Fruit fly (Drosophila melanogaster) whole organism, embryonic: ENCODE data around the gene Rbp1-like.

Experiments used
- Ada2b ChIP-seq: fragments of 200-800 bp; sonication (Bioruptor generic); IDR thresholded peaks from 2 replicates; pipeline ENCODE4 v1.3.6; 2022; ENCODE audit warnings: missing biosample characterization, missing genetic modification characterization
- Adf1 ChIP-seq: fragments of 200-800 bp; sonication (Bioruptor generic); IDR thresholded peaks from 2 replicates; pipeline ENCODE4 v1.3.6; 2022; ENCODE audit warnings: missing biosample characterization, missing genetic modification characterization
- CG10462 ChIP-seq: fragments of 200-800 bp; sonication (Bioruptor generic); optimal IDR thresholded peaks from 2 replicates; lab custom pipeline; 2016; ENCODE audit warnings: missing biosample characterization, missing genetic modification characterization
- CG10543 ChIP-seq: fragments of 200-800 bp; sonication (Bioruptor generic); optimal IDR thresholded peaks from 3 replicates; lab custom pipeline; 2017; ENCODE audit warnings: missing biosample characterization, mild to moderate bottlenecking, missing genetic modification characterization, moderate library complexity
- CG12104 ChIP-seq: fragments of 200-800 bp; sonication (Bioruptor generic); optimal IDR thresholded peaks from 3 replicates; lab custom pipeline; 2016; ENCODE audit warnings: missing biosample characterization, missing genetic modification characterization
- CG12219 ChIP-seq: fragments of 200-800 bp; sonication (Bioruptor generic); optimal IDR thresholded peaks from 3 replicates; lab custom pipeline; 2018; ENCODE audit warnings: missing biosample characterization, mild to moderate bottlenecking, missing genetic modification characterization
- CG16815 ChIP-seq: fragments of 200-800 bp; sonication (Bioruptor generic); optimal IDR thresholded peaks from 3 replicates; lab custom pipeline; 2017; ENCODE audit warnings: missing biosample characterization, mild to moderate bottlenecking, missing genetic modification characterization
- CG17361 ChIP-seq: fragments of 200-800 bp; sonication (Bioruptor generic); IDR thresholded peaks from 3 replicates; pipeline ENCODE4 v1.3.6; 2022; ENCODE audit warnings: missing biosample characterization, missing genetic modification characterization
- CG1832 ChIP-seq: fragments of 200-800 bp; sonication (Bioruptor generic); optimal IDR thresholded peaks from 2 replicates; lab custom pipeline; 2017; ENCODE audit warnings: missing biosample characterization, mild to moderate bottlenecking, missing genetic modification characterization, inconsistent platforms
- CG30403 ChIP-seq: fragments of 200-800 bp; sonication (Bioruptor generic); optimal IDR thresholded peaks from 3 replicates; lab custom pipeline; 2016; ENCODE audit warnings: missing biosample characterization, missing genetic modification characterization
- CG32772 ChIP-seq: fragments of 200-800 bp; sonication (Bioruptor generic); IDR thresholded peaks from 2 replicates; pipeline ENCODE4 v1.3.6; 2022; ENCODE audit warnings: missing biosample characterization, missing genetic modification characterization
- CG34422 ChIP-seq: fragments of 200-800 bp; sonication (Bioruptor generic); IDR thresholded peaks from 3 replicates; pipeline ENCODE4 v1.3.6; 2022; ENCODE audit warnings: missing biosample characterization, missing genetic modification characterization
- CG4820 ChIP-seq: fragments of 200-800 bp; sonication (Bioruptor generic); optimal IDR thresholded peaks from 3 replicates; lab custom pipeline; 2016; ENCODE audit warnings: missing biosample characterization, missing genetic modification characterization
- CG8359 ChIP-seq: fragments of 200-800 bp; sonication (Bioruptor generic); optimal IDR thresholded peaks from 2 replicates; lab custom pipeline; 2017; ENCODE audit warnings: missing biosample characterization, mild to moderate bottlenecking, missing genetic modification characterization, borderline replicate concordance
- CG9817 ChIP-seq: fragments of 200-800 bp; sonication (Bioruptor generic); optimal IDR thresholded peaks from 2 replicates; lab custom pipeline; 2018; ENCODE audit warnings: missing biosample characterization, mild to moderate bottlenecking, missing genetic modification characterization, moderate library complexity
- CoRest ChIP-seq: fragments of 200-800 bp; sonication (Bioruptor generic); optimal IDR thresholded peaks from 3 replicates; lab custom pipeline; 2018; ENCODE audit warnings: missing biosample characterization, mild to moderate bottlenecking, missing genetic modification characterization, moderate library complexity
- ERR ChIP-seq: fragments of 200-800 bp; sonication (Bioruptor generic); optimal IDR thresholded peaks from 2 replicates; lab custom pipeline; 2016; ENCODE audit warnings: missing biosample characterization, missing genetic modification characterization
- Hey ChIP-seq: fragments of 200-800 bp; sonication (Bioruptor generic); optimal IDR thresholded peaks from 3 replicates; lab custom pipeline; 2018; ENCODE audit warnings: missing biosample characterization, mild to moderate bottlenecking, missing genetic modification characterization
- Jarid2 ChIP-seq: fragments of 200-800 bp; sonication (Bioruptor generic); optimal IDR thresholded peaks from 3 replicates; lab custom pipeline; 2017; ENCODE audit warnings: mild to moderate bottlenecking, missing biosample characterization, missing genetic modification reagents, missing genetic modification characterization
- Mad ChIP-seq: fragments of 200-800 bp; sonication (Bioruptor generic); optimal IDR thresholded peaks from 2 replicates; lab custom pipeline; 2016; ENCODE audit warnings: missing biosample characterization, missing genetic modification characterization
- Med ChIP-seq: fragments of 200-800 bp; sonication (Bioruptor generic); peaks from one replicate; lab custom pipeline; 2016; ENCODE audit warnings: missing biosample characterization, missing genetic modification characterization, mild to moderate bottlenecking, inconsistent platforms, moderate library complexity
- NfI ChIP-seq: fragments of 200-800 bp; sonication (Bioruptor generic); optimal IDR thresholded peaks from 3 replicates; lab custom pipeline; 2018; ENCODE audit warnings: missing biosample characterization, mild to moderate bottlenecking, missing genetic modification characterization, moderate library complexity
- Opbp ChIP-seq: fragments of 200-800 bp; sonication (Bioruptor generic); IDR thresholded peaks from 3 replicates; pipeline ENCODE4 v1.3.6; 2022; ENCODE audit warnings: missing biosample characterization, missing genetic modification characterization; ENCODE audit not compliant: partially characterized antibody
- Taf1 ChIP-seq: fragments of 200-800 bp; sonication (Bioruptor generic); IDR thresholded peaks from 2 replicates; pipeline ENCODE4 v1.3.6; 2022; ENCODE audit warnings: missing biosample characterization, missing genetic modification characterization
- ab ChIP-seq: fragments of 200-800 bp; sonication (Bioruptor generic); optimal IDR thresholded peaks from 2 replicates; lab custom pipeline; 2016; ENCODE audit warnings: missing biosample characterization, missing genetic modification characterization
- ara ChIP-seq: fragments of 200-800 bp; sonication (Bioruptor generic); IDR thresholded peaks from 2 replicates; pipeline ENCODE4 v1.3.6; 2022; ENCODE audit warnings: missing biosample characterization, missing genetic modification characterization
- cad ChIP-seq: fragments of >200 bp; optimal IDR thresholded peaks from 2 replicates; lab custom pipeline; 2017; ENCODE audit warnings: missing biosample characterization, missing genetic modification characterization
- ci ChIP-seq: fragments of 200-800 bp; sonication (Bioruptor generic); IDR thresholded peaks from 3 replicates; pipeline ENCODE4 v1.3.6; 2022; ENCODE audit warnings: missing biosample characterization, missing genetic modification characterization
- disco-r ChIP-seq: fragments of 200-800 bp; sonication (Bioruptor generic); optimal IDR thresholded peaks from 2 replicates; lab custom pipeline; 2016; ENCODE audit warnings: missing biosample characterization, missing genetic modification characterization
- dm ChIP-seq: fragments of 200-800 bp; sonication (Bioruptor generic); optimal IDR thresholded peaks from 3 replicates; lab custom pipeline; 2016; ENCODE audit warnings: missing biosample characterization, missing genetic modification characterization
- eyg ChIP-seq: fragments of 200-800 bp; sonication (Bioruptor generic); optimal IDR thresholded peaks from 3 replicates; lab custom pipeline; 2016; ENCODE audit warnings: missing biosample characterization, missing genetic modification characterization
- fd64A ChIP-seq: fragments of 200-800 bp; sonication (Bioruptor generic); optimal IDR thresholded peaks from 3 replicates; lab custom pipeline; 2018; ENCODE audit warnings: missing biosample characterization, mild to moderate bottlenecking, missing genetic modification characterization
- fu2 ChIP-seq: fragments of 200-800 bp; sonication (Bioruptor generic); optimal IDR thresholded peaks from 2 replicates; lab custom pipeline; 2016; ENCODE audit warnings: missing biosample characterization, missing genetic modification characterization
- insv ChIP-seq, 2 experiments: fragments of 200-800 bp; sonication (Bioruptor generic); optimal IDR thresholded peaks; 3 replicates each; lab custom pipeline; 2016 to 2018; ENCODE audit warnings: missing biosample characterization in 2 of 2, missing genetic modification characterization in 2 of 2
- jigr1 ChIP-seq: fragments of 200-800 bp; sonication (Bioruptor generic); IDR thresholded peaks from 3 replicates; pipeline ENCODE4 v1.3.6; 2022; ENCODE audit warnings: missing biosample characterization, missing genetic modification characterization
- mirr ChIP-seq: fragments of 200-800 bp; sonication (Bioruptor generic); optimal IDR thresholded peaks from 3 replicates; lab custom pipeline; 2018; ENCODE audit warnings: missing biosample characterization, mild to moderate bottlenecking, missing genetic modification characterization
- mld ChIP-seq: fragments of 200-800 bp; sonication (Bioruptor generic); IDR thresholded peaks from 3 replicates; pipeline ENCODE4 v1.3.6; 2022; ENCODE audit warnings: missing biosample characterization, missing genetic modification characterization; ENCODE audit not compliant: partially characterized antibody
- nom ChIP-seq: fragments of 200-800 bp; sonication (Bioruptor generic); optimal IDR thresholded peaks from 2 replicates; lab custom pipeline; 2017; ENCODE audit warnings: missing biosample characterization, missing genetic modification characterization, mild to moderate bottlenecking, moderate library complexity, missing genetic modification reagents
- phol ChIP-seq: fragments of 200-800 bp; sonication (Bioruptor generic); optimal IDR thresholded peaks from 3 replicates; lab custom pipeline; 2018; ENCODE audit warnings: missing biosample characterization, mild to moderate bottlenecking, missing genetic modification characterization, moderate library complexity
- sens-2 ChIP-seq: fragments of 200-800 bp; sonication (Bioruptor generic); IDR thresholded peaks from 2 replicates; pipeline ENCODE4 v1.3.6; 2022; ENCODE audit warnings: missing biosample characterization, missing genetic modification characterization
- sug ChIP-seq: fragments of 200-800 bp; optimal IDR thresholded peaks from 2 replicates; lab custom pipeline; 2019; ENCODE audit warnings: missing biosample characterization, mild to moderate bottlenecking, missing genetic modification characterization, moderate library complexity
- toy ChIP-seq: fragments of 200-800 bp; sonication (Bioruptor generic); IDR thresholded peaks from 2 replicates; pipeline ENCODE4 v1.3.6; 2022; ENCODE audit warnings: missing biosample characterization, missing genetic modification characterization
- ttk ChIP-seq: fragments of 200-800 bp; sonication (Bioruptor generic); IDR thresholded peaks from 2 replicates; pipeline ENCODE4 v2.1.2; 2022; ENCODE audit warnings: missing biosample characterization, missing genetic modification characterization
- twi ChIP-seq: fragments of 200-800 bp; optimal IDR thresholded peaks from 2 replicates; lab custom pipeline; 2019; ENCODE audit warnings: missing biosample characterization, mild to moderate bottlenecking, missing genetic modification characterization, moderate library complexity
- unc-4 ChIP-seq: fragments of 200-800 bp; sonication (Bioruptor generic); IDR thresholded peaks from 2 replicates; pipeline ENCODE4 v1.3.6; 2022; ENCODE audit warnings: missing biosample characterization, missing genetic modification characterization; ENCODE audit not compliant: partially characterized antibody
- usp ChIP-seq: fragments of >200 bp; optimal IDR thresholded peaks from 2 replicates; lab custom pipeline; 2017; ENCODE audit warnings: missing biosample characterization, missing genetic modification characterization
- vvl ChIP-seq: fragments of 200-800 bp; sonication (Bioruptor generic); IDR thresholded peaks from 2 replicates; pipeline ENCODE4 v1.3.6; 2022; ENCODE audit warnings: missing biosample characterization, missing genetic modification characterization
- wdn ChIP-seq: fragments of 200-800 bp; sonication (Bioruptor generic); IDR thresholded peaks from 2 replicates; pipeline ENCODE4 v1.3.6; 2022; ENCODE audit warnings: missing biosample characterization, missing genetic modification characterization

Gene Rbp1-like

DNA sequence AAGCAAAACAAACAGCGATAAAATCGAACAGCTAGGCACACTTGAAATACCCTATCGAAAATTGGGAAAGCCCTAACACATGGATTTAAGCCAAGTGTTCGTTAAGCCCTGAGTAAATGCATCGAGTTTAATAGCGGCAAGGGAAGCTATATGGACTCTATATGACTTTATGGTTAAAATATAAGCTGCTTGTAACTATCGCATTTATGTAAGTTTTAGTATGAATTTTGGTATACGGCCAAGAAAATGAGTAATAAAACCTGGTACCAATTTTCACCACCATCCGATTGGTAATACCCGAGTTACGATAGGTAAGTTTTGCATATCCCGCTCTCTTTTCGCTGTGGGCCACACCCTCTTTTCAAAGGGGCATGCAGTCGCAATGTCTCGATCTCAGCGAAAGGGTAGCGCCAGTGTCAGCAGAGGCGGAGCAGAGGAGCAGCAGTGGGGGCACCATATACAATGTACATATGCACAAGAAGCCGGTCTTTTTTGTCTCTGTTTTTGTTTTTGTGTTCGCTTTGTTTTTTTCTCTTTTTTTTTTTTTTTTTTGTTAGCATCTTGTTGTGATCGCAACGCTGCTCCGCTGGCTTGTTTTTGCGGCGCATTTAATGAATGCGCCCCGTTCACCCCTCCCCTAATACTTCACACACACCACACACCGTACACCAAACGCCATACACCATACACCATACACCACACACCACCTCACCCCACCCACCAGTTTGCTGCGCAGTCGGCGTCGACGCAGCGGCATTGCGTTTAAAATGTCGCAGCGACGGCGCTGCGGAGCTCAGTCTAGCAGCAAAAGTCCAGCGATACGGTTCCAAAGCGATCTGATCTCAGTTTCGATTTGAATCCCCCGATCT is 19.5 kb upstream of the Rbp1-like start, which contains the start of gene GstT4 (continued):
- TF ChIP-seq CG8359 (GFP tag; lab: Kevin White, UChicago) (no peak), Adf1 (peak; percentile 96), CG12219 (no peak), Taf1 (0 out of 2 replicates have a peak, but pooled peaks have one; percentile 18), CG30403 (GFP tag; lab: Kevin White, UChicago) (peak; percentile 65), ttk (GFP tag; lab: Robert Waterston, UW) (peak; percentile 9; the same call in 1 of the 2 replicates), CG9817 (tag; lab: Kevin White, UChicago) (no peak)

DNA sequence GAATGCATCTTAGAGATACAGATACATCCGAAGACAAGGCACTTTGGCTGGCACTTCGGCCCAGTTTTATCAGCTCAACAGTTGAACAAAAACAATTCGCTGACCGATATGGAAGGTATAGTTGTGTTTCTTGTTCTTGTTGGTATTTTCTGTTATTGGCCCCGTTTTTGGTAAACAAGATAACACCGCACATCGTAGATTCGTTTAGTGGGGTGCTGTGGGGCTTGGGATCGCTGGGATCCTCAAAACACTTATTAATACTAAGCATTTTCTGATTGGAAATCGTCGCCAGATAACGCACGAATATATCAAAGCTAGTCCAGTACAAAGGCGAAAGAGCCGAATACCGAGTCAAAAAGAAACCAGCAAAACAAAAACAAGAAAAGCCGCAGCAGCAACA is 18.9 kb upstream of the Rbp1-like start:
- TF ChIP-seq NfI (GFP tag; lab: Kevin White, UChicago), result no peak
- TF ChIP-seq mld (GFP tag; lab: Robert Waterston, UW), result no peak
- no peak for TF ChIP-seq eyg (GFP tag; lab: Kevin White, UChicago)
- TF ChIP-seq sug (tag; lab: Kevin White, UChicago), result peak; percentile 81
- TF ChIP-seq CG16815 (GFP tag; lab: Kevin White, UChicago), result no peak
- no peak for TF ChIP-seq sens-2 (GFP tag; lab: Robert Waterston, UW)
- TF ChIP-seq nom (GFP tag; lab: Kevin White, UChicago), result no peak
- no peak for TF ChIP-seq cad
- TF ChIP-seq Hey (tag; lab: Kevin White, UChicago), result peak; percentile 55
- peak; percentile 26 for TF ChIP-seq fd64A (GFP tag; lab: Kevin White, UChicago)
- TF ChIP-seq CG1832, result no peak
- no peak for TF ChIP-seq wdn (GFP tag; lab: Robert Waterston, UW)
- no peak for TF ChIP-seq twi
- no peak for TF ChIP-seq CG4820
- TF ChIP-seq jigr1, result no peak
- no peak for TF ChIP-seq ERR (GFP tag; lab: Kevin White, UChicago)
- TF ChIP-seq insv (GFP tag; optimal IDR thresholded peaks at IDR 0.05; lab: Kevin White, UChicago), result peak in 1 of 2 experiments; percentile 33
- no peak for TF ChIP-seq ab (GFP tag; lab: Kevin White, UChicago)
- 0 out of 2 replicates have a peak, but pooled peaks have one; percentile 24 for TF ChIP-seq ara (GFP tag; lab: Robert Waterston, UW)
- no peak for TF ChIP-seq toy (GFP tag; lab: Robert Waterston, UW)
- no peak for TF ChIP-seq CG34422 (GFP tag; lab: Robert Waterston, UW)
- no peak for TF ChIP-seq CG30403 (GFP tag; lab: Kevin White, UChicago)
- TF ChIP-seq disco-r (GFP tag; lab: Kevin White, UChicago), result no peak
- TF ChIP-seq ci (GFP tag; lab: Robert Waterston, UW), result 0 out of 3 replicates have a peak, but pooled peaks have one; percentile 7
- TF ChIP-seq Med (GFP tag; lab: Kevin White, UChicago), result no peak
- TF ChIP-seq fu2 (GFP tag; lab: Kevin White, UChicago), result no peak
- TF ChIP-seq usp (GFP tag; lab: Kevin White, UChicago), result no peak
- TF ChIP-seq CG12104, result no peak
- TF ChIP-seq Opbp (GFP tag; lab: Robert Waterston, UW), result no peak
- TF ChIP-seq CoRest (tag; lab: Kevin White, UChicago), result no peak
- TF ChIP-seq vvl (GFP tag; lab: Robert Waterston, UW), result no peak
- TF ChIP-seq CG10462 (GFP tag; lab: Kevin White, UChicago), result no peak
- no peak for TF ChIP-seq dm (GFP tag; lab: Kevin White, UChicago)
- no peak for TF ChIP-seq Jarid2 (GFP tag; lab: Kevin White, UChicago)
- TF ChIP-seq CG8359 (GFP tag; lab: Kevin White, UChicago), result no peak
- no peak for TF ChIP-seq Mad
- TF ChIP-seq phol (tag; lab: Kevin White, UChicago), result no peak
- TF ChIP-seq unc-4 (GFP tag; lab: Robert Waterston, UW), result no peak
- no peak for TF ChIP-seq Ada2b (GFP tag; lab: Robert Waterston, UW)
- TF ChIP-seq CG17361 (GFP tag; lab: Robert Waterston, UW), result no peak
- TF ChIP-seq CG10543, result peak; percentile 79
- no peak for TF ChIP-seq CG32772 (GFP tag; lab: Robert Waterston, UW)
- TF ChIP-seq mirr, result peak; percentile 87
